Worm (Caenorhabditis elegans) whole organism, mixed stage, embryonic: ENCODE measurements around the gene xbx-9.

ENCODE experiments used
- elt-1 ChIP-seq: sonication (generic microtip); optimal IDR thresholded peaks from 2 replicates; lab custom pipeline; 2017; ENCODE audit warnings: missing genetic modification characterization, mild to moderate bottlenecking, missing compliant biosample characterization, antibody characterized with exemption, moderate library complexity, borderline replicate concordance; ENCODE audit not compliant: insufficient read depth
- elt-3 ChIP-seq: fragments of 150-350 bp; optimal IDR thresholded peaks from 2 replicates; lab custom pipeline; 2014; ENCODE audit warnings: missing biosample characterization, missing genetic modification characterization
- flh-1 ChIP-seq: fragments of 200-800 bp; sonication (Bioruptor generic); optimal IDR thresholded peaks from 2 replicates; lab custom pipeline; 2018; ENCODE audit warnings: mild to moderate bottlenecking, missing genetic modification characterization, moderate library complexity, missing compliant biosample characterization
- hlh-1 ChIP-seq: fragments of 150-350 bp; optimal IDR thresholded peaks from 2 replicates; lab custom pipeline; 2014; ENCODE audit warnings: missing biosample characterization, missing genetic modification reagents, missing genetic modification characterization
- lsy-2 ChIP-seq: fragments of 150-350 bp; optimal IDR thresholded peaks from 2 replicates; lab custom pipeline; 2014; ENCODE audit warnings: missing biosample characterization, missing genetic modification characterization
- nhr-12 ChIP-seq: fragments of 150-350 bp; optimal IDR thresholded peaks from 2 replicates; lab custom pipeline; 2014; ENCODE audit warnings: missing biosample characterization, missing genetic modification characterization
- nhr-237 ChIP-seq: fragments of 150-350 bp; optimal IDR thresholded peaks from 2 replicates; lab custom pipeline; 2014; ENCODE audit warnings: missing biosample characterization, missing genetic modification characterization
- nhr-28 ChIP-seq: fragments of 150-350 bp; optimal IDR thresholded peaks from 2 replicates; lab custom pipeline; 2014; ENCODE audit warnings: missing biosample characterization, missing genetic modification characterization
- nhr-76 ChIP-seq: sonication (generic microtip); optimal IDR thresholded peaks from 2 replicates; lab custom pipeline; 2017; ENCODE audit warnings: missing biosample characterization, missing genetic modification characterization
- pha-4 ChIP-seq: fragments of 150-350 bp; optimal IDR thresholded peaks from 2 replicates; lab custom pipeline; 2018; ENCODE audit warnings: missing biosample characterization, missing genetic modification reagents, missing genetic modification characterization
- snpc-4 ChIP-seq: fragments of 150-350 bp; optimal IDR thresholded peaks from 2 replicates; lab custom pipeline; 2014; ENCODE audit warnings: missing biosample characterization, missing genetic modification characterization
- sptf-1 ChIP-seq: sonication (generic microtip); optimal IDR thresholded peaks from 2 replicates; lab custom pipeline; 2017; ENCODE audit warnings: mild to moderate bottlenecking, missing genetic modification characterization, moderate library complexity, missing compliant biosample characterization
- tbx-8 ChIP-seq: fragments of 200-800 bp; sonication (Bioruptor generic); optimal IDR thresholded peaks from 2 replicates; lab custom pipeline; 2018; ENCODE audit warnings: mild to moderate bottlenecking, missing genetic modification characterization, moderate library complexity, missing compliant biosample characterization
- unc-120 ChIP-seq: sonication (generic microtip); optimal IDR thresholded peaks from 2 replicates; lab custom pipeline; 2017; ENCODE audit warnings: missing genetic modification characterization, missing compliant biosample characterization; ENCODE audit not compliant: poor library complexity, severe bottlenecking

DNA sequence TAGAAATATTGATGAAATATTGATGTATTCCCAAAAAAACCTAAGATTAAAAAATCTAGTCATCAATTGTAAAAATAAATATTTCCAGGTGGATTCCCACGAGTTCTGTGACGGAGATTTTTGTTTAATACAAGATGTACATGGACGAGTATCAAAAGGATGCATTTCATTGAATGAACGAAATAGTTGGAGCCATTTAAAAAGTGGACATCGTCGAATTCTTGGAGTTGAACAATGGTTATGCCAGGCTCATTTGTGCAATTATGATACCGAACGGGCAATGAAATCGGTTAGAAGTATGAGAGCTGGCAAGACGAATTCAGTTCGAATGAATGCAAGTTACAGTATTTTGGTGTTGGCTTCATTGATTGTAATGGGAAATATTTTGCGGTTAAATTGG, 15.6 kb downstream of the xbx-9 start:
- no peak for TF ChIP-seq lsy-2 (tag; lab: Kevin White, UChicago)
- TF ChIP-seq nhr-12: no peak
- TF ChIP-seq pha-4 (tag; lab: Kevin White, UChicago): no peak
- no peak for TF ChIP-seq snpc-4 (tag; lab: Kevin White, UChicago)
- no peak for TF ChIP-seq nhr-76 (tag; lab: Kevin White, UChicago)
- TF ChIP-seq nhr-237 (tag; lab: Kevin White, UChicago): no peak
- no peak for TF ChIP-seq unc-120
- no peak for TF ChIP-seq tbx-8 (GFP tag; lab: Kevin White, UChicago)
- no peak for TF ChIP-seq flh-1
- no peak for TF ChIP-seq elt-1
- no peak for TF ChIP-seq nhr-28 (tag; lab: Kevin White, UChicago)
- TF ChIP-seq elt-3 (tag; lab: Kevin White, UChicago): no peak
- TF ChIP-seq hlh-1: no peak
- no peak for TF ChIP-seq sptf-1 (tag; lab: Kevin White, UChicago)
